Fruit fly (Drosophila melanogaster): Measurements from ENCODE around the gene CG13895.

The CG13895 gene

DNA sequence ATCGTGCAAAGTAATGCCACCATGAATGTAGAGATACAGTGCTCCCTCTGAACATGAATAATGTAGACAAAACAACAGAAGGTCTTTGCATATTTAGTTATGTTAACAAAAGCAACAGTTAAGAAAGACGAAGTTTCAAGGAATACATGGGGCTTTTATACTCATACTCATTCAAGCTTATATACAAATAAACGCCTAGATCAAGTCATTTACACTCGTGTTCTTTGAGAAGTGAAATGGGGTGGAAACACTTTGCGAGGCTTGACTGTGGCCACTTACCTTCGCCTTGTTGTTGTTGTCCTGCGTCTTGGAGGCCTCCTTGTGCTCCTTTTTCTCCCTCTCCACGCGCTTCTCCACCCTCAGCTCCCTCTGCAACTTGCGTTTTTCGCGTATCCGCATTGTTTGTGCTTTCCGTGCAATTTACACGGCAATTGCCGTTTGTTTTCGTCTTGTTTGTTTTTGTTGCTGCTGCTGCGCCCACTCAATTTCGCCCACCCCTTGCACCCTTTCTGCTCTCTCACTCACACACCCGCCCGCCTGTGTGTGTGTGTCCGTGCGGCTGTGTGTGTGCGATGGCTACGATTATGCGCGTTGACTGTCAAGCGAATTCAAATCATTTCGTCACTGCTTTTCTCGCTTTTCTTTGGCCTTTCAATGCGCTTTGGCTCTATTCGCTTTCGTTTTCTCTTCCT lies 23.1 kb downstream of the CG13895 start (continued):
- 0 out of 3 replicates have a peak, but pooled peaks have one; percentile 38 for TF ChIP-seq Doc3 (GFP tag; IDR thresholded peaks at IDR 0.05; ENCODE audit: partially characterized antibody)
- 0 out of 2 replicates have a peak, but pooled peaks have one; percentile 9 for TF ChIP-seq GATAe (GFP tag; conservative IDR thresholded peaks at IDR 0.05)
- peak in 1 of 2 experiments; percentile 33 for TF ChIP-seq tll (GFP tag; optimal IDR thresholded peaks at IDR 0.05)
- no peak for TF ChIP-seq CG9797 (GFP tag; optimal IDR thresholded peaks at IDR 0.05)
- TF ChIP-seq Hsf (GFP tag; optimal IDR thresholded peaks at IDR 0.05): peak; percentile 0
- TF ChIP-seq CG15601 (tag; optimal IDR thresholded peaks at IDR 0.05): no peak
- no peak for TF ChIP-seq vfl (GFP tag; optimal IDR thresholded peaks at IDR 0.05)
- no peak for TF ChIP-seq CG17361 (GFP tag; IDR thresholded peaks at IDR 0.05)
- TF ChIP-seq Ada2b (GFP tag; IDR thresholded peaks at IDR 0.05): no peak
- no peak for TF ChIP-seq onecut (GFP tag; IDR thresholded peaks at IDR 0.05)
- peak; percentile 9; the same call in 1 of the 3 replicates for TF ChIP-seq ci (GFP tag; IDR thresholded peaks at IDR 0.05)
- TF ChIP-seq NfI (GFP tag; optimal IDR thresholded peaks at IDR 0.05): no peak
- no peak for TF ChIP-seq sqz (GFP tag; optimal IDR thresholded peaks at IDR 0.05)
- no peak for TF ChIP-seq E2f1 (GFP tag; IDR thresholded peaks at IDR 0.05)
- TF ChIP-seq Med (GFP tag): peak; percentile 7
- TF ChIP-seq nom (GFP tag; optimal IDR thresholded peaks at IDR 0.05): no peak
- TF ChIP-seq bab2 (GFP tag; optimal IDR thresholded peaks at IDR 0.05): no peak
- TF ChIP-seq CG6254 (GFP tag; optimal IDR thresholded peaks at IDR 0.05): no peak
- TF ChIP-seq CG13894 (tag; optimal IDR thresholded peaks at IDR 0.05): peak; percentile 42
- TF ChIP-seq Atf-2 (GFP tag; optimal IDR thresholded peaks at IDR 0.05): no peak
- peak; percentile 37 for TF ChIP-seq CG7839 (tag; optimal IDR thresholded peaks at IDR 0.05)
- peak; percentile 13 for TF ChIP-seq Xbp1 (GFP tag; optimal IDR thresholded peaks at IDR 0.05)
- peak; percentile 63 for TF ChIP-seq row (GFP tag; IDR thresholded peaks at IDR 0.05)
- TF ChIP-seq crol (GFP tag; IDR thresholded peaks at IDR 0.05): peak; percentile 77
- TF ChIP-seq sna (GFP tag; IDR thresholded peaks at IDR 0.05; ENCODE audit: partially characterized antibody): no peak
- TF ChIP-seq CG34422 (GFP tag; IDR thresholded peaks at IDR 0.05): 0 out of 3 replicates have a peak, but pooled peaks have one; percentile 34
- TF ChIP-seq h (optimal IDR thresholded peaks at IDR 0.05): no peak
- no peak for TF ChIP-seq CG15269 (tag; optimal IDR thresholded peaks at IDR 0.05)
- no peak for TF ChIP-seq dan (GFP tag; IDR thresholded peaks at IDR 0.05)
- 0 out of 2 replicates have a peak, but pooled peaks have one; percentile 9 for TF ChIP-seq Ptx1 (GFP tag; IDR thresholded peaks at IDR 0.05)
- TF ChIP-seq grau (tag; optimal IDR thresholded peaks at IDR 0.05): peak; percentile 86
- no peak for TF ChIP-seq Elba2 (GFP tag; optimal IDR thresholded peaks at IDR 0.05)
- peak; percentile 15 for TF ChIP-seq Sox102F (GFP tag; optimal IDR thresholded peaks at IDR 0.05)
- peak; percentile 47 for TF ChIP-seq pros (GFP tag; optimal IDR thresholded peaks at IDR 0.05)
- no peak for TF ChIP-seq pan (optimal IDR thresholded peaks at IDR 0.05)
- TF ChIP-seq pan (GFP tag; optimal IDR thresholded peaks at IDR 0.05 in 1 of 2, IDR thresholded peaks at IDR 0.05 in 1 of 2): no peak
- no peak for TF ChIP-seq CG15011 (GFP tag; optimal IDR thresholded peaks at IDR 0.05)
- no peak for TF ChIP-seq Awh (GFP tag; IDR thresholded peaks at IDR 0.05)
- TF ChIP-seq CG4328 (GFP tag; optimal IDR thresholded peaks at IDR 0.05): no peak
- peak; percentile 36 for TF ChIP-seq slbo (GFP tag; IDR thresholded peaks at IDR 0.05)
- TF ChIP-seq CG17328 (GFP tag; IDR thresholded peaks at IDR 0.05): peak; percentile 13; the same call in 1 of the 2 replicates
- TF ChIP-seq Jarid2 (GFP tag; optimal IDR thresholded peaks at IDR 0.05): no peak
- no peak for TF ChIP-seq ken (GFP tag; IDR thresholded peaks at IDR 0.05)
- no peak for TF ChIP-seq CG11723 (GFP tag; optimal IDR thresholded peaks at IDR 0.05)
- no peak for TF ChIP-seq CG16863 (GFP tag; optimal IDR thresholded peaks at IDR 0.05)
- peak; percentile 87 for TF ChIP-seq CG4360 (GFP tag; IDR thresholded peaks at IDR 0.05)
- no peak for TF ChIP-seq cwo (GFP tag; optimal IDR thresholded peaks at IDR 0.05)
- 0 out of 2 replicates have a peak, but pooled peaks have one; percentile 20 for TF ChIP-seq wdn (GFP tag; IDR thresholded peaks at IDR 0.05)
- TF ChIP-seq Kr (GFP tag; optimal IDR thresholded peaks at IDR 0.05): peak; percentile 43
- no peak for TF ChIP-seq Hey (tag; optimal IDR thresholded peaks at IDR 0.05)

Data from whole organism, embryonic.